Worm (Caenorhabditis elegans): ENCODE data around the gene srj-22.

Gene srj-22

DNA sequence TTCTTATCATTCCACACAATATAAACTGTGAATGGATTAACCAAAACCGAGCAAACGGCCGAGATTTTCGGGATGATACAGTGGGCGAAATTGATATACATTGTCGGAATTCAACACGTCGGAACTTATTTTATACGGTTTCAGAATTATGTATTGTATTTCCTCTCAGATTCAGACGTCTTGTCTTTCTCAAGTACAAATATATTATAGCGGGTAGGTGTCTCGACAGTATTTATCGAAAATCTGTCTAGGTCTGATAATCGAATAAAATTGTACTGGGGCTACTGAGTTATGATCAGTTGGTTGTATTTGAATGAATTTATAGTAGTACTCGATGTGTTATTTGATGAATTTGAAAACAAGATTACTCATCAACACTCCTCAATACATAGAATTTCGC, at the start of gene srj-22:
TSS of gene srj-22 (minus strand) at position 101 of the 400 bp plus-strand sequence.
- TF ChIP-seq unc-39 (tag; optimal IDR thresholded peaks at IDR 0.05) (no peak), nhr-12 (tag; optimal IDR thresholded peaks at IDR 0.05) (no peak), ceh-43 (GFP tag; optimal IDR thresholded peaks at IDR 0.05) (no peak), lin-32 (GFP tag; optimal IDR thresholded peaks at IDR 0.05) (no peak), nhr-2 (tag; optimal IDR thresholded peaks at IDR 0.05) (no peak), flh-1 (GFP tag; optimal IDR thresholded peaks at IDR 0.05) (no peak), ceh-39 (tag; optimal IDR thresholded peaks at IDR 0.05) (no peak), ham-2 (GFP tag; optimal IDR thresholded peaks at IDR 0.05) (no peak), elt-3 (tag; optimal IDR thresholded peaks at IDR 0.05) (no peak), hlh-1 (tag; optimal IDR thresholded peaks at IDR 0.05) (no peak), zip-8 (tag; optimal IDR thresholded peaks at IDR 0.05) (no peak), M03D4.4 (tag; optimal IDR thresholded peaks at IDR 0.05) (no peak), sptf-1 (tag; optimal IDR thresholded peaks at IDR 0.05) (no peak), ceh-83 (GFP tag; optimal IDR thresholded peaks at IDR 0.05) (no peak), cnd-1 (tag; optimal IDR thresholded peaks at IDR 0.05) (no peak), ztf-11 (tag; optimal IDR thresholded peaks at IDR 0.05) (no peak), pha-4 (tag; optimal IDR thresholded peaks at IDR 0.05) (no peak), mep-1 (tag; optimal IDR thresholded peaks at IDR 0.05) (no peak)

DNA sequence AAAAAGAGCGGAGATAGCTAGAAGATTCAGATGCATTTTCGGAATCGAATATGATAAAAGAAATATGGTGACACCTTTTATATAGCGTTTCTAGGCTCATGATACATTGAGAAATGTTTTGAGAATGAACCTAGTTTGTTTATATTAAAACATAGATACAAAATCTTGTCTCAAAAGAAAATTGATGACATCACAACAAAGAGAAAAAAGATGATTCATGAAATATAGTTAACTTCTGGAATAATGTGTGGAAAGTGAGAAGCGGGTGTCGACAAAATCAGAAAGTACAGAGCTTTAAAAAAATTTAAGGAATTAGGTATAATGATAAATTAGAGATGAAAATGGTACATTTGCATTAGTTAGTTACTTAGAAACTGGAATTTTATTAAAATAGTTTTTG, 49.2 kb upstream of the srj-22 start, which contains the start of gene D1054.10:
TSS of gene D1054.10 (minus strand) at position 101 of the 400 bp plus-strand sequence.
- no peak for TF ChIP-seq nhr-76 (tag; optimal IDR thresholded peaks at IDR 0.05)
- TF ChIP-seq nhr-2 (tag; optimal IDR thresholded peaks at IDR 0.05): no peak
- TF ChIP-seq lin-32 (GFP tag; optimal IDR thresholded peaks at IDR 0.05): no peak

DNA sequence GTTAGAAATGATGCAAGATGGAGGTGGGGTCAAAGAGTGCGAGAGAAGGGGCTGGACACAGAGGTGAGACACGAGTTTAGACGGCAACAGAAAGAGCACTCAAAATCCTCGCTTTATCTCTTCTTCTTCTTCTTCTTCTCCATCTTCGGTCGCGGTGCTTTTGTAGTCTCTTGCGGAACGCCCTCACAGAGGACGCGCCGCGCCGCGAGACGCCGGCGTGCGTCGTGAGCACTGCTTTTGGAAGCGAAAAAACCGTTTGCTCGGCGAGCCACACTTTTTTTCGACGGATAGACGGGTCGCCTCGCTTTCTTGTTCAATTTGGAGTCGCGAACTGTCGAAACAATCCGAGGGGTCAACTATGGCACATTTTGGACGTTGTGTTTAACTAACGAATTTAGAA, 47.4 kb upstream of the srj-22 start, which contains the start of gene D1054.9:
TSS of gene D1054.9 (minus strand) at position 137 of the 400 bp plus-strand sequence.
- TF ChIP-seq lin-13 (tag; optimal IDR thresholded peaks at IDR 0.05): no peak
- no peak for TF ChIP-seq lsy-2 (tag; optimal IDR thresholded peaks at IDR 0.05)
- no peak for TF ChIP-seq unc-62 (GFP tag; optimal IDR thresholded peaks at IDR 0.05)
- no peak for TF ChIP-seq nhr-12 (tag; optimal IDR thresholded peaks at IDR 0.05)
- TF ChIP-seq sptf-1 (tag; optimal IDR thresholded peaks at IDR 0.05): no peak
- TF ChIP-seq ceh-43 (GFP tag; optimal IDR thresholded peaks at IDR 0.05): no peak
- TF ChIP-seq nhr-2 (tag; optimal IDR thresholded peaks at IDR 0.05): no peak
- no peak for TF ChIP-seq M03D4.4 (tag; optimal IDR thresholded peaks at IDR 0.05)
- TF ChIP-seq zip-8 (tag; optimal IDR thresholded peaks at IDR 0.05): no peak
- no peak for TF ChIP-seq elt-3 (tag; optimal IDR thresholded peaks at IDR 0.05)

DNA sequence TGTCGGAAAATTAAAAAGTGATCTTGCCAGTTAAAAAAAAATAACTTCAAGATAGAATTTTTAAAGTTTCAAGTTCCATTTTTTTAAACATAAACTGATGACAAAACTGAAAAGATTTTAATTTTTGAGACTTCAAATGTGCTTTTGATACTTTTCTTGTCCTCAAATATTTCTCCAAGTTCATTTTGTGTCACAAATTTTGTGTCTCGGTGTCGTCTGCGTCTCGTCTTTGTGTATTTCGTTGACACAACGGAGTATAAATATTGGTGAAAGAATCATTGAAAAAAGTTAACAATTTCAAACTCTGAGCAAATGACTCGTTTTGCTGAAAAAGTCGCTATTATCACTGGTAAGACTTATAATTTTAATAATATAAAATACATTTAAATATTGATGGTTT, 40.5 kb upstream of the srj-22 start, which contains the start of gene D1054.8:
TSS of gene D1054.8 (plus strand) at position 301 of the 400 bp plus-strand sequence.
- no peak for TF ChIP-seq M03D4.4 (tag; optimal IDR thresholded peaks at IDR 0.05)
- TF ChIP-seq ham-2 (GFP tag; optimal IDR thresholded peaks at IDR 0.05): no peak
- no peak for TF ChIP-seq lsy-2 (tag; optimal IDR thresholded peaks at IDR 0.05)
- no peak for TF ChIP-seq tbx-8 (GFP tag; optimal IDR thresholded peaks at IDR 0.05)
- no peak for TF ChIP-seq elt-3 (tag; optimal IDR thresholded peaks at IDR 0.05)

DNA sequence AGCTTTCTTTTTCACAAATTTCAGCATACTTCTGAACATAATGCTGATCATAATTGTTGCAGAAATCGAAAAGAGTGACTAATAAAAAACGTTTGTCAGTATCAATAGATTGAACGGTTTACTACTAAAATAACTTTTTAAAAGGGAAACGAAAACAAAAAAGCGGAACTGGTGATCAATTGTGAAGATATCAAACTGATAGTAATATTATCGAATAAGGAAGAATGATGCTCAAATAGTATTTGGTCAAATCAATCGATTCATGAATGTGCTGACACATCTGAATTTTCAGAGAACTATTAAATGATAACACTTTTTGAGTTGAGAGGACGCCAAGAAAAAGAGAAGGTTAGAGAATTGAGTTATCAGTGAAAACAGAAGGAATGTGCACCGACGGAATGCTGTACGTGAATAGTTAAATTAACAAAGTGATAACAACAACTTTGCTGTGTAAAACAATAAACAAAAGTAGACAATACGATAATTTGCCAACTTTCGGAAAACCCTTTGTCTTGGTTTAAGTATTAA, 33.0 kb upstream of the srj-22 start, which contains the start of gene D1054.5:
TSS of gene D1054.5 (minus strand) at position 51 of the 528 bp plus-strand sequence.
- TF ChIP-seq tbx-8 (GFP tag; optimal IDR thresholded peaks at IDR 0.05) (no peak), ham-2 (GFP tag; optimal IDR thresholded peaks at IDR 0.05) (no peak), unc-39 (tag; optimal IDR thresholded peaks at IDR 0.05) (no peak), ceh-39 (tag; optimal IDR thresholded peaks at IDR 0.05) (no peak), M03D4.4 (tag; optimal IDR thresholded peaks at IDR 0.05) (no peak), lin-13 (tag; optimal IDR thresholded peaks at IDR 0.05) (no peak), unc-120 (tag; optimal IDR thresholded peaks at IDR 0.05; ENCODE audit: poor library complexity, severe bottlenecking) (no peak), snpc-4 (tag; optimal IDR thresholded peaks at IDR 0.05) (no peak), nhr-76 (tag; optimal IDR thresholded peaks at IDR 0.05) (no peak), mls-2 (tag; optimal IDR thresholded peaks at IDR 0.05) (no peak), ceh-43 (GFP tag; optimal IDR thresholded peaks at IDR 0.05) (no peak), mab-5 (tag; optimal IDR thresholded peaks at IDR 0.05) (no peak), zip-8 (tag; optimal IDR thresholded peaks at IDR 0.05) (no peak), elt-3 (tag; optimal IDR thresholded peaks at IDR 0.05) (no peak), nhr-2 (tag; optimal IDR thresholded peaks at IDR 0.05) (no peak), sem-2 (GFP tag; optimal IDR thresholded peaks at IDR 0.05) (no peak), elt-1 (tag; optimal IDR thresholded peaks at IDR 0.05; ENCODE audit: borderline replicate concordance, insufficient read depth) (no peak), ces-1 (GFP tag; optimal IDR thresholded peaks at IDR 0.05) (no peak), mep-1 (tag; optimal IDR thresholded peaks at IDR 0.05) (no peak), nhr-12 (tag; optimal IDR thresholded peaks at IDR 0.05) (no peak)

Data from whole organism, mixed stage, embryonic.